Fruit fly (Drosophila melanogaster) whole organism, wandering third instar larva: Measurements from ENCODE around the gene CG12766.

ENCODE experiments used
- Abd-B ChIP-seq: fragments of >200 bp; optimal IDR thresholded peaks from 2 replicates; lab custom pipeline; 2017; ENCODE audit warnings: missing biosample characterization, missing genetic modification characterization
- Hr78 ChIP-seq: fragments of >200 bp; optimal IDR thresholded peaks from 2 replicates; lab custom pipeline; 2017; ENCODE audit warnings: missing biosample characterization, missing genetic modification characterization
- OdsH ChIP-seq: fragments of 200-800 bp; sonication (Bioruptor generic); optimal IDR thresholded peaks from 2 replicates; lab custom pipeline; 2016; ENCODE audit warnings: missing biosample characterization, mild to moderate bottlenecking, missing genetic modification characterization
- Vsx2 ChIP-seq: fragments of 200-300, 225-300 bp; sonication (Bioruptor generic); optimal IDR thresholded peaks from 2 replicates; lab custom pipeline; 2018; ENCODE audit warnings: missing biosample characterization, missing genetic modification characterization; ENCODE audit not compliant: partially characterized antibody
- br ChIP-seq: fragments of 200-800 bp; sonication (Bioruptor generic); optimal IDR thresholded peaks from 2 replicates; lab custom pipeline; 2016; ENCODE audit warnings: missing biosample characterization, missing genetic modification characterization
- dl ChIP-seq, 2 experiments: fragments of 175-275, 200-275 bp in 1 of 2; fragments of 200-275 bp in 1 of 2; sonication (Bioruptor generic); optimal IDR thresholded peaks; lab custom pipeline; 2018; ENCODE audit warnings: mild to moderate bottlenecking in 2 of 2, missing biosample characterization in 2 of 2, missing genetic modification characterization in 2 of 2, moderate library complexity in 2 of 2; ENCODE audit not compliant: partially characterized antibody in 2 of 2, insufficient read depth in 1 of 2
- dmrt93B ChIP-seq: fragments of 200-800 bp; sonication (Bioruptor generic); optimal IDR thresholded peaks from 2 replicates; lab custom pipeline; 2018; ENCODE audit warnings: missing biosample characterization, mild to moderate bottlenecking, missing genetic modification characterization
- tai ChIP-seq: sonication (Bioruptor generic); optimal IDR thresholded peaks from 2 replicates; lab custom pipeline; 2016; ENCODE audit warnings: missing biosample characterization, missing genetic modification characterization

- TF ChIP-seq OdsH (GFP tag; lab: Kevin White, UChicago) = no peak
- no peak for TF ChIP-seq dl (GFP tag; optimal IDR thresholded peaks at IDR 0.05; lab: Kevin White, UChicago; ENCODE audit: insufficient read depth in 1 of 2, partially characterized antibody in 2 of 2)
- no peak for TF ChIP-seq Vsx2 (GFP tag; lab: Kevin White, UChicago)
- TF ChIP-seq tai (GFP tag; lab: Kevin White, UChicago) = no peak
- no peak for TF ChIP-seq br (GFP tag; lab: Kevin White, UChicago)
- no peak for TF ChIP-seq Hr78 (GFP tag; lab: Kevin White, UChicago)
- no peak for TF ChIP-seq Abd-B
- TF ChIP-seq dmrt93B (GFP tag; lab: Kevin White, UChicago) = no peak
These were observed 21.0 kb upstream of the CG12766 start for dm6 chr3L:3960877-3961417.
